Fruit fly (Drosophila melanogaster): ENCODE measurements around the gene Mau2.

dm6 chr3R:15243046-15243356 is 34.0 kb downstream of the Mau2 start:
- TF ChIP-seq CG8478 (optimal IDR thresholded peaks at IDR 0.05) (no peak), CTCF (optimal IDR thresholded peaks at IDR 0.05) (no peak)

Measured in S2 (cell line).